Worm (Caenorhabditis elegans): ENCODE results near the gene C16A11.2.
A peak's percentile ranks its signal among the peaks of the same experiment; 100 is the strongest.

Gene C16A11.2

DNA sequence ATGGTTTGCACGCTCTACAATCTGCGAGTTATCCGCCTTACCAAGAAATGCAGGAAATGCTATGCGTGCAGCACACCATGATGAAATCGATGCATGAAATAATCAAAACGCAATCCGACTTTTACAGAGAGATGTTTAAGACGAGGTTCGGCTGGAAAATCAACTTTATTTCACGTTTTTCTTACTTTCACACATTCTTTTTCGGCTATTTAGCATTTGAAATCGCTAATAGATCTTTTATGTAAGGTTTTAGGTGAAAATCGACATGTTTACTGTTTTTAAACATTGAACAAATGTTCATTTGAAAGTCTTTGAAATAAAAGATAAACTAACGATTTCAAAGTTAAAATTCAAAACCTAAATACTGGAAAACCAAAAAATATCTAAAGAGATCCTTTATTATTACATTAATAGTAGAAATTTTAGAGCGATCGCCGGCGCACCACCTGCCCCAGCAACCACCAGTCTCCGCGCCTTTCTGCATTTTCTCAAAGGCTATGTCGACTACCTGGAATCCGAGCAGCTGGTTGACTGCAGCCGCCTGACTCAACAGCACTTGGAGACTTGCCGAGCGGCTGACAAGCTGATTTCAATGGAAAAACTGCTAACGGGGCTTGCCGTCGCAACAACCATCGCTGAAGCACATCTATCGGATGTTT, 9.8 kb upstream of the C16A11.2 start:
- TF ChIP-seq efl-1 (optimal IDR thresholded peaks at IDR 0.05) (no peak), efl-1 (GFP tag; optimal IDR thresholded peaks at IDR 0.05 in 1 of 2) (peak in 1 of 2 experiments; percentile 72), mef-2 (tag; optimal IDR thresholded peaks at IDR 0.05) (no peak)

DNA sequence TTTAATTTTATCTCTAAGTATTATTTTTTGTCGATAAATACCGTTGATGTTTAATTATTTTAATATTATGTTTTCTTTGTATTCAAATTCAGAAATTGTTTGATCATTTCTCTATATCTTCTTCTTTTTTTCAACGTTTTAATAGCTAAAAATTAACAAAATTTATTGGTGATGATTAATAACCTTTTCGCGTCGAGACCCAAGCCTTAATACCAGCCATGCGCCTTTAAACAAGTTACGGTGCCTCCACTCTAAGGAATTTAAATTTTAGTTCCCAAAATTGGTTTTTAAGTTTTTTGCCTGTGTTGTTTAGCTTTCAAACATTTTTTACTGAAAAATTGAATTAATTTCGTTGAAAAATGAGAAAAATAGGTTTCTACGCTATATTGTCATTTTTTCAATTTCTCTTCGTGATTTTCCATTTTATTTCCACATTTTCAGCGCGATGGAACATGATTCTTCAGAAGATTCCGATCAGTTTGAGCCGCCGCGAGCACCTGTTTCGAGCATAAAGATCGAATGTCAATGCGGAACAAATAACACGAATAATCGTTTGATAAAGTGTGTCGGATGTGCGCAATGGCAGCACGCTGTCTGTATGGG, 8.8 kb upstream of the C16A11.2 start, which contains the start of gene C16A11.3:
TSS of gene C16A11.3 (plus strand) at position 440 of the 603 bp plus-strand sequence.
- TF ChIP-seq lsy-2 (tag; optimal IDR thresholded peaks at IDR 0.05) (no peak), nhr-47 (tag; optimal IDR thresholded peaks at IDR 0.05) (no peak), mef-2 (tag; optimal IDR thresholded peaks at IDR 0.05) (no peak)

ce11 chrII:4230816-4231435, 7.1 kb upstream of the C16A11.2 start, which contains the start of gene C16A11.10:
C16A11.10 (plus strand) TSS chrII:4231385.
- TF ChIP-seq ceh-90 (tag; optimal IDR thresholded peaks at IDR 0.05): no peak
- no peak for TF ChIP-seq unc-130 (tag; optimal IDR thresholded peaks at IDR 0.05)

DNA sequence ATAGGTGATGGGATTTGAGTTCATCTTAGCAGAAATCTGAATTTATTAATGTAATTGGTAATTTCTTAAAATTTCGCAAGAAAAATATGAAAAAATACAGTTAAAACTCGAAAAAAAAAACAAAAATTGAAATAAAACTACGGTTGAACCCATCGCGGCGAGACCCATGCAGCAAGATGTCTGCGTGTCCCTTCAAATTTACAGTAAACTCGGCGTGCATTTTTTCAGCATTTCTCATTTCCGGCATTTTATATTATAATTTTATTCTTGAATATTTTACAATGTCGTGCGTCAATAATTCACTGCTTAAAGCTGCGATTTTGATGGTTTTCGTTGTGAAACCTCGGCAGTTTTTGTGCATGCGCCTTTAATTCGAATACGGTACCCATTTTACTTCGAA, 2.0 kb upstream of the C16A11.2 start, which contains the start of gene fbxc-43:
TSS of gene fbxc-43 (minus strand) at position 38 of the 400 bp plus-strand sequence.
- TF ChIP-seq snpc-4 (tag; optimal IDR thresholded peaks at IDR 0.05): no peak
- no peak for TF ChIP-seq swsn-7 (tag; optimal IDR thresholded peaks at IDR 0.05)
- no peak for TF ChIP-seq lin-35 (GFP tag; optimal IDR thresholded peaks at IDR 0.05)
- TF ChIP-seq lir-3 (tag; optimal IDR thresholded peaks at IDR 0.05; ENCODE audit: poor library complexity): no peak
- TF ChIP-seq nhr-237 (tag; optimal IDR thresholded peaks at IDR 0.05): no peak
- TF ChIP-seq pqm-1 (tag; optimal IDR thresholded peaks at IDR 0.05): no peak
- no peak for TF ChIP-seq dpl-1 (GFP tag; optimal IDR thresholded peaks at IDR 0.05)
- TF ChIP-seq lsy-2 (tag; optimal IDR thresholded peaks at IDR 0.05): no peak
- TF ChIP-seq pag-3 (tag; optimal IDR thresholded peaks at IDR 0.05; ENCODE audit: borderline replicate concordance, insufficient read depth): no peak
- TF ChIP-seq vab-15 (tag; optimal IDR thresholded peaks at IDR 0.05): no peak
- TF ChIP-seq sptf-1 (tag; optimal IDR thresholded peaks at IDR 0.05): no peak
- TF ChIP-seq fkh-4 (tag; optimal IDR thresholded peaks at IDR 0.05; ENCODE audit: borderline replicate concordance): no peak
- TF ChIP-seq aha-1 (tag; optimal IDR thresholded peaks at IDR 0.05): no peak
- TF ChIP-seq egl-13 (tag; optimal IDR thresholded peaks at IDR 0.05): no peak
- TF ChIP-seq jun-1 (tag; optimal IDR thresholded peaks at IDR 0.05): no peak
- no peak for TF ChIP-seq mef-2 (tag; optimal IDR thresholded peaks at IDR 0.05)
- TF ChIP-seq tbx-2 (tag; optimal IDR thresholded peaks at IDR 0.05): no peak

DNA sequence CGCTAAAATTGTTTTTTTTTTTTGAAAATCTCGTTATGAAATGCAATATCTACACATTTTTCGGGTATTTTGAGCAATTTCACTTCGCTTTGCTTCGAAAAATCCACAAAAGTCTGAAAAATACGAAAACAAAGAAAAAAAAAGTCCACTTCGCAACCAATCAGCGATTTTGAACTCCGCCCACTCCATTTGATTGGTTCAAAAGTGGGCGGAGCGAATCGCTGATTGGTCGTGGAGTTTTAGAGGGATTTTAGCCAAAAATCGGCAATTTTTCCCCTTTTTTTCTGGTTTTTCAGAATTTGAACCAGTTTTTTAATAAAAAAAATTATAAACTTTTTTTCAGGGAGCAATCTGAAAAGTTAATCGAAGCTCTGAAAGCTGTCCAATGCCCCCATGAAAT, 960 bp downstream of the C16A11.2 start:
- no peak for TF ChIP-seq efl-1 (optimal IDR thresholded peaks at IDR 0.05)
- TF ChIP-seq efl-1 (GFP tag; optimal IDR thresholded peaks at IDR 0.05 in 1 of 2): peak in 1 of 2 experiments; percentile 21
- no peak for TF ChIP-seq nhr-12 (tag; optimal IDR thresholded peaks at IDR 0.05)
- TF ChIP-seq unc-86 (tag; optimal IDR thresholded peaks at IDR 0.05): no peak

DNA sequence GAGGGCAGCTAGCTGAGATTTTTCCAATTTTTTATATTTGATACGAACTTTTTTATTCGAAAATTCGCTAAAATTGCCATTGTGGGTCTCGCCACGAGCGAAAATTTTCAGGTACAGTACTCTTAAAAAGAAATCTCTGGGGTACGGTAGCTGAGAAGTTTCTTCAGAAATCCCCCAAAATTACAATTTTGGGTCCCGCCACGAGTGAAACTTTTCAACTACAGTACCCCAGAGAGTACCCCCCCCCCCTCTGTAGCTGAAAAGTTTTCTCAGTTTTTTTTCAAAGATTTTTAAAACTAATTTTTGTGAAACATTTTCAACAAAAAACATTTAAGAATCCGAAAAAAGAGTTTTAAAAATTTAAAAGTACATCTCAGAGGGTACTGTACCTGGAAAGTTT, 7.0 kb downstream of the C16A11.2 start:
- TF ChIP-seq C16A3.4 (tag; optimal IDR thresholded peaks at IDR 0.05): no peak
- no peak for TF ChIP-seq blmp-1 (tag; optimal IDR thresholded peaks at IDR 0.05)
- TF ChIP-seq ztf-11 (tag; optimal IDR thresholded peaks at IDR 0.05): no peak

DNA sequence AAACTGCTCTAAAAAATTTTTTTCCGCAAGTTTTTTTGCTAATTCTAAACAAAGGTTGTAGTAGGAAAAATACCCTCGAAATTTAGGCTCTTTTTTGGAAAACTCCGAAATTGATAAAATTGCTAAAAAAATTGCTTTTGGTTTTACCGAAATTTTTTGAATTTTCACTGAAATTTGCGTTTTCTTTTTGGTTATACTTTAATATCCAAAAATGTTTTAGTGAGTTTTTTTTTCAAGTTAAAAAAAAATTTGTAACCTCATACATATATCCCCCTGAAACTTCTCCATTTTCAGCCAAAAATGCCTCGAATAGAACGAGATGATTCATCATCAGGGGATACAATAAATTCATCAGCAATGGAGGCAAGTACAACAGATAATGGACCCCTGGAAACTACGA, 8.9 kb downstream of the C16A11.2 start, which contains the start of gene gpa-11:
TSS of gene gpa-11 (plus strand) at position 301 of the 400 bp plus-strand sequence.
- no peak for TF ChIP-seq vab-15 (tag; optimal IDR thresholded peaks at IDR 0.05)
- no peak for TF ChIP-seq ceh-88 (GFP tag; IDR thresholded peaks at IDR 0.05)
- TF ChIP-seq nhr-12 (tag; optimal IDR thresholded peaks at IDR 0.05): no peak

All from whole organism, L1 larva.